Worm (Caenorhabditis elegans) whole organism, L3 larva: ENCODE measurements around the gene srh-231.

Source experiments
- aly-2 ChIP-seq: fragments of 150-350 bp; optimal IDR thresholded peaks from 2 replicates; lab custom pipeline; 2014; ENCODE audit warnings: missing biosample characterization, missing genetic modification characterization
- ceh-82 ChIP-seq: fragments of 150-350 bp; optimal IDR thresholded peaks from 2 replicates; lab custom pipeline; 2014; ENCODE audit warnings: missing biosample characterization, missing genetic modification characterization
- daf-12 ChIP-seq: fragments of 150-350 bp; optimal IDR thresholded peaks from 2 replicates; lab custom pipeline; 2014; ENCODE audit warnings: missing biosample characterization, missing genetic modification reagents, missing genetic modification characterization
- egl-27 ChIP-seq: sonication (generic microtip); optimal IDR thresholded peaks from 4 replicates; lab custom pipeline; 2017; ENCODE audit warnings: missing biosample characterization, missing genetic modification reagents, missing genetic modification characterization
- elt-2 ChIP-seq: sonication (generic microtip); optimal IDR thresholded peaks from 2 replicates; lab custom pipeline; 2016; ENCODE audit warnings: missing genetic modification reagents, mild to moderate bottlenecking, missing genetic modification characterization, missing compliant biosample characterization
- lin-15B ChIP-seq: fragments of 150-350 bp; optimal IDR thresholded peaks from 2 replicates; lab custom pipeline; 2014; ENCODE audit warnings: missing biosample characterization, missing genetic modification characterization
- nhr-25 ChIP-seq: sonication (generic microtip); optimal IDR thresholded peaks from 2 replicates; lab custom pipeline; 2017; ENCODE audit warnings: missing biosample characterization, missing genetic modification characterization
- nhr-28 ChIP-seq: fragments of 150-350 bp; optimal IDR thresholded peaks from 2 replicates; lab custom pipeline; 2014; ENCODE audit warnings: missing biosample characterization, missing genetic modification characterization
- skn-1 ChIP-seq: fragments of 150-350 bp; optimal IDR thresholded peaks from 2 replicates; lab custom pipeline; 2014; ENCODE audit warnings: missing biosample characterization, missing genetic modification characterization
- snpc-4 ChIP-seq: fragments of 150-350 bp; optimal IDR thresholded peaks from 2 replicates; lab custom pipeline; 2014; ENCODE audit warnings: missing biosample characterization, missing genetic modification characterization
- tbx-2 ChIP-seq: sonication (generic microtip); optimal IDR thresholded peaks from 2 replicates; lab custom pipeline; 2016; ENCODE audit warnings: mild to moderate bottlenecking, missing genetic modification characterization, missing compliant biosample characterization
- zag-1 ChIP-seq: fragments of 150-350 bp; optimal IDR thresholded peaks from 2 replicates; lab custom pipeline; 2014; ENCODE audit warnings: missing biosample characterization, missing genetic modification characterization
- ztf-11 ChIP-seq: fragments of 150-350 bp; optimal IDR thresholded peaks from 2 replicates; lab custom pipeline; 2014; ENCODE audit warnings: missing biosample characterization, missing genetic modification characterization

DNA sequence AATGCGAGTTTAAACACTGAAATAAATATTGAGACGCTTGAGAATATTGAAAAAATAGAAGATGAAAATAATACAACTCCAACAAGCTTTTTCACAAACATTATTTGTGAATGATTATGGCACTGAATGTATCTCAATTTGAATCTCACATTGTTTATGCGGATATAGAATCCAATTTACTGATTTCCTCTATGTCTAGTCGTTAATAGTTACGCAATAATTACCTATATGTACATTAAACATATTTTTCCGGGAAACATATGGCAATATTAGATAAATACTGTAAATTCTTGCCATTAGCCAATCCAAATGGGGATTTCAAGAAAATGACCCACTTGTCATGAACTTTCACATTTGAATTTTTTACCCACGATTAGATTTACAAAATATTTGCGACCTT lies 43.3 kb upstream of the srh-231 start, which contains the start of gene srx-9:
- TF ChIP-seq nhr-28 (tag; lab: Kevin White, UChicago) = no peak
- TF ChIP-seq tbx-2 = no peak
- no peak for TF ChIP-seq snpc-4
- TF ChIP-seq skn-1 (tag; lab: Kevin White, UChicago) = no peak
- TF ChIP-seq zag-1 (tag; lab: Kevin White, UChicago) = no peak
- TF ChIP-seq lin-15B (tag; lab: Kevin White, UChicago) = no peak
- no peak for TF ChIP-seq egl-27 (tag; lab: Kevin White, UChicago)
- TF ChIP-seq ztf-11 = no peak
- no peak for TF ChIP-seq daf-12
- TF ChIP-seq ceh-82 (tag; lab: Kevin White, UChicago) = no peak
- TF ChIP-seq aly-2 (tag; lab: Kevin White, UChicago) = no peak
- no peak for TF ChIP-seq nhr-25 (tag; lab: Kevin White, UChicago)
- TF ChIP-seq elt-2 (tag; lab: Kevin White, UChicago) = no peak
